Fruit fly (Drosophila melanogaster) whole organism, larva: ENCODE data around the gene Daxx.

ENCODE experiments used
- noc ChIP-seq: fragments of 200-800 bp; sonication (Bioruptor generic); optimal IDR thresholded peaks from 3 replicates; lab custom pipeline; 2019; ENCODE audit warnings: missing biosample characterization, mild to moderate bottlenecking, missing genetic modification characterization, moderate library complexity

Daxx gene

dm6 chr2L:6480212-6480994, at the start of gene Daxx, which contains the start of gene Sec61alpha:
Gene Daxx, plus strand, starts transcription at chr2L:6480929.
Gene Sec61alpha, minus strand, starts transcription at chr2L:6480575.
- peak; percentile 50 for TF ChIP-seq noc

- TF ChIP-seq noc, result peak; percentile 13
These were observed 33.0 kb upstream of the Daxx start for dm6 chr2L:6447581-6448333.

dm6 chr2L:6448334-6448703, 32.4 kb upstream of the Daxx start, which contains the start of gene Acox3:
Gene Acox3, minus strand, starts transcription at chr2L:6448403.
- no peak for TF ChIP-seq noc

- TF ChIP-seq noc, result no peak
These were observed 31.0 kb upstream of the Daxx start for dm6 chr2L:6449753-6450152.

dm6 chr2L:6455032-6455954, 25.4 kb upstream of the Daxx start, which contains the start of gene retm:
Gene retm, minus strand, starts transcription at chr2L:6455929.
- peak; percentile 44 for TF ChIP-seq noc

dm6 chr2L:6455955-6456599, 24.7 kb upstream of the Daxx start, which contains the start of gene frj:
Gene frj, plus strand, starts transcription at chr2L:6456052.
- no peak for TF ChIP-seq noc

- no peak for TF ChIP-seq noc
These were observed 23.1 kb upstream of the Daxx start for dm6 chr2L:6457583-6457982.

DNA sequence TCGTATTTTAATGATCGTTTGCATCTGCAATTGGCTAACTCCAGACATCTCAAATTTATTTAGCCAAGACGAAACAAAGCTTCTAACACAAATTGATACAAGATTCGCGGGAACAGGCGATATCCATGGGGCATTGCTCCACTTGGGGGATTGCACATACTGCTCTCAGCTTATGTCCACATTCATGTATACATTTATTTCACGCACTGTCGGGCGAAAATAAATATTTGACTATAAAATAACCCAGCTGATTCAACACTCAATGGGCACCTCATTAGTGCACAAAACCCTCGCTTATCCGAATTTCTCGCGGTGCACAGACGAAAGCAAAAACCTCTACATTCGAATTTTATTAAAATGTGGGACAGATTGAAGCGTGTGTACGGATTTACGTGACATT, 19.2 kb upstream of the Daxx start:
- TF ChIP-seq noc, result peak; percentile 38

dm6 chr2L:6462259-6462658, 18.5 kb upstream of the Daxx start:
- TF ChIP-seq noc, result no peak

dm6 chr2L:6463392-6463791, 17.3 kb upstream of the Daxx start:
- TF ChIP-seq noc, result no peak

DNA sequence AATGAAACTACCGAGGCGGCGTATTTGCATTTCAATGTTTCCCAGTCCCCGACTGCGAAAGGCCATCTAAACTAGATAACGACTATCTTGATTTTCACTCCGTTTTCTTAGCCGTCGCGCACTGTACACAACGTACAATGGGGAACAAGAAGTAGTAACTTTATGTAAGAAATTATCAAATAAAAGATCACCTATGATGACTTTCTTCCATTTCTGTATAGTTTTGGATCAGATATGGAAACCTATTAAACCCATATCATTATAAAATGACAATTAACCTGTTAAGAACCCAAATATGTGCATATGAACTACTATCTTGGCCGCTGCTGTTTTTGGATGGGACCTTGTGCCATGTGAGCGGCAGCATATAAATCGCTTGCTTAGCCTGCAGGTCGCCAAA, 16.5 kb upstream of the Daxx start:
- no peak for TF ChIP-seq noc

- no peak for TF ChIP-seq noc
These were observed 15.9 kb upstream of the Daxx start for dm6 chr2L:6464780-6465179.

DNA sequence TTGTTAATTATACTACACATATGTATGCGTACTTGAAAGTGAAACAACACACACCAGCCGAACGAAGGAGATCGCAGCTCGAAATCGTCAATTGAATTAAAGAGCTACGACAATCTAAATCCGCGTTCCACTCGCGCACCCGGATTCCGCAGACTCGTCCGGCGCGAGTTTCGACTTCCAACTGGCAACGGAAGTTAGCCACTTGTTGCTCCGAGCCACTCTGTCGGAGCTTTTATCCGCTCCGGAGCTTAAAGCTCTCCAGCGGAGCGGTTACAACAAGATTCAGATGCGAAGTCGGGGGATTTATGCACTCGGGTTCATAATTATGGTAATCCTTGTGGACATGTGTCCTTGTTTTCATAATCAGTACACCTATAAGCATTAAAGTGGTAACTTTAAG, 15.2 kb upstream of the Daxx start, which contains the start of gene Rchy1:
Rchy1 (minus strand) TSS at position 173 of the 400 bp plus-strand sequence.
- no peak for TF ChIP-seq noc

DNA sequence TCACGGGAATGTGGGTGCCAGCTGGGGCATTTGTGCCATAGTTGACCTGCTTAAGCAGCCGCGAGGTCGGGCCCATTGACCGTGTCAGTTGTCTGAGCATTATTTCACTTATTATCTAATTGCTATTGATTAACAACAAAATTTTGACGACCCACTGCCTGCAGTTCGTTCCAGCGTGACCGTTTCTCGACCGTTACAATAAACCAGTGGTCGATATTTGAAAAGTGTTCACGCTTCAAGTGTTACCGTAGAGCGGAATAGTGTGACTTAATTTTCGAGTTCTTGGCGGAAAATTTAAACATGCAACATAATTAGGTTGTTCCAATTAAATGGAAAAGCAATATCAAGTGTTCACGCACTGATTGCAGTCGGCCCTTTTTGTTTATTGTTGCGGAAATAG, 13.2 kb upstream of the Daxx start, which contains the start of gene HemK1:
HemK1 (minus strand) TSS at position 190 of the 400 bp plus-strand sequence.
- TF ChIP-seq noc, result no peak

DNA sequence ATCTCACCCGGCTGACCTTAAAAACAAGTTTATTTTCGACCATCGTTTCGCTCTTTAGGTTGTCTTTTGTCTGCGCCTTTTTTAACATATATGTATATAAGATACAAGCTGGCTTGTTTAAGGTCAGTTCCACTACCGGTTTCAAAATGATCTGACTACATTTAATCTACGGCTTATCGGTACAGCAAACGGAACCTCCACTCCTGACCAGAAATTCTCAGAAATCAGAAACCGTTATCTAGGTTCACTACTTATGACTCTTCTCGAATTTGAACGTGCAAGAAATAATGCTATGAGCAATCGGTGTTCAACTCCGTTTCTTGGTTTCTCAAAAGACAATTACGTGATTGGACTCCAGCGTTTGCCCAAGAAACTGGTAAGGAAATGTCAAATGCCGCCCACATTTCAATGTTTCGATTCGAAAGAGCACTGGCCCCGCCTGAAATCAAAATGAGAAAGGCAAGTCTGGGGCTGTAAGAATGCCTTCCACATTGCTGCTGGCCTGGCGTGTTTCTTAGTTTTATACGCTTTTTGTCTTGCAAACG, 10.6 kb upstream of the Daxx start:
- no peak for TF ChIP-seq noc
